Fruit fly (Drosophila melanogaster) whole organism, pupa: ENCODE results near the gene sNPF.

Experiments used
- CG10348 ChIP-seq: fragments of 200-800 bp; sonication (Bioruptor generic); IDR thresholded peaks from 2 replicates; pipeline ENCODE4 v1.3.6; 2022; ENCODE audit warnings: missing biosample characterization, missing genetic modification characterization
- CG12605 ChIP-seq: fragments of 200-800 bp; sonication (Bioruptor generic); IDR thresholded peaks from 2 replicates; pipeline ENCODE4 v1.3.6; 2022; ENCODE audit warnings: missing biosample characterization, missing genetic modification characterization
- CG13204 ChIP-seq: fragments of 200-800 bp; sonication (Bioruptor generic); optimal IDR thresholded peaks from 2 replicates; lab custom pipeline; 2018; ENCODE audit warnings: missing biosample characterization, mild to moderate bottlenecking, missing genetic modification characterization, moderate library complexity
- CG14655 ChIP-seq: fragments of 200-800 bp; sonication (Bioruptor generic); optimal IDR thresholded peaks from 3 replicates; lab custom pipeline; 2017; ENCODE audit warnings: mild to moderate bottlenecking, missing biosample characterization, missing genetic modification reagents, missing genetic modification characterization
- CG15710 ChIP-seq: fragments of 200-800 bp; sonication (Bioruptor generic); optimal IDR thresholded peaks from 2 replicates; lab custom pipeline; 2018; ENCODE audit warnings: missing biosample characterization, mild to moderate bottlenecking, missing genetic modification characterization, moderate library complexity
- CG17806 ChIP-seq: fragments of 200-800 bp; sonication (Bioruptor generic); optimal IDR thresholded peaks from 2 replicates; lab custom pipeline; 2018; ENCODE audit warnings: missing biosample characterization, mild to moderate bottlenecking, missing genetic modification characterization, moderate library complexity
- CG32121 ChIP-seq: fragments of 200-800 bp; sonication (Bioruptor generic); IDR thresholded peaks from 2 replicates; pipeline ENCODE4 v1.3.6; 2022; ENCODE audit warnings: missing biosample characterization, missing genetic modification characterization
- CG34367 ChIP-seq: fragments of 200-800 bp; sonication (Bioruptor generic); optimal IDR thresholded peaks from 2 replicates; lab custom pipeline; 2018; ENCODE audit warnings: missing biosample characterization, mild to moderate bottlenecking, missing genetic modification characterization
- CG4496 ChIP-seq: fragments of 200-800 bp; sonication (Bioruptor generic); IDR thresholded peaks from 3 replicates; pipeline ENCODE4 v1.3.6; 2022; ENCODE audit warnings: missing biosample characterization, missing genetic modification characterization
- CG8159 ChIP-seq: fragments of 200-800 bp; sonication (Bioruptor generic); optimal IDR thresholded peaks from 3 replicates; lab custom pipeline; 2018; ENCODE audit warnings: missing biosample characterization, mild to moderate bottlenecking, missing genetic modification characterization, moderate library complexity
- CG8301 ChIP-seq: fragments of 200-800 bp; sonication (Bioruptor generic); optimal IDR thresholded peaks from 2 replicates; lab custom pipeline; 2018; ENCODE audit warnings: missing biosample characterization, mild to moderate bottlenecking, missing genetic modification characterization
- CG9948 ChIP-seq: fragments of 200-800 bp; sonication (Bioruptor generic); optimal IDR thresholded peaks from 2 replicates; lab custom pipeline; 2018; ENCODE audit warnings: missing biosample characterization, mild to moderate bottlenecking, missing genetic modification characterization, moderate library complexity
- D1 ChIP-seq: fragments of 200-800 bp; sonication (Bioruptor generic); optimal IDR thresholded peaks from 2 replicates; lab custom pipeline; 2018; ENCODE audit warnings: missing biosample characterization, mild to moderate bottlenecking, missing genetic modification characterization, moderate library complexity
- EcR ChIP-seq: fragments of 200-800 bp; sonication (Bioruptor generic); optimal IDR thresholded peaks from 3 replicates; lab custom pipeline; 2019; ENCODE audit warnings: missing biosample characterization, missing genetic modification characterization, mild to moderate bottlenecking, moderate library complexity, missing genetic modification reagents
- Ets98B ChIP-seq: fragments of 200-800 bp; sonication (Bioruptor generic); IDR thresholded peaks from 2 replicates; pipeline ENCODE4 v1.3.6; 2022; ENCODE audit warnings: missing biosample characterization, missing genetic modification characterization
- Pif1A ChIP-seq: fragments of 200-800 bp; sonication (Bioruptor generic); optimal IDR thresholded peaks from 3 replicates; lab custom pipeline; 2016; ENCODE audit warnings: missing biosample characterization, missing genetic modification characterization
- Pif1B ChIP-seq: fragments of 200-800 bp; sonication (Bioruptor generic); optimal IDR thresholded peaks from 3 replicates; lab custom pipeline; 2016; ENCODE audit warnings: missing biosample characterization, missing genetic modification characterization
- Snoo ChIP-seq: fragments of 200-800 bp; sonication (Bioruptor generic); optimal IDR thresholded peaks from 3 replicates; lab custom pipeline; 2017; ENCODE audit warnings: missing biosample characterization, mild to moderate bottlenecking, missing genetic modification characterization, inconsistent platforms
- fd96Ca ChIP-seq: fragments of 200-800 bp; sonication (Bioruptor generic); IDR thresholded peaks from 3 replicates; pipeline ENCODE4 v1.3.6; 2022; ENCODE audit warnings: missing biosample characterization, missing genetic modification characterization
- gl ChIP-seq: fragments of 200-800 bp; sonication (Bioruptor generic); optimal IDR thresholded peaks from 2 replicates; lab custom pipeline; 2018; ENCODE audit warnings: missing biosample characterization, mild to moderate bottlenecking, missing genetic modification characterization
- rn ChIP-seq: fragments of 200-800 bp; sonication (Bioruptor generic); IDR thresholded peaks from 2 replicates; pipeline ENCODE4 v1.3.6; 2022; ENCODE audit warnings: missing biosample characterization, missing genetic modification characterization

sNPF gene

dm6 chr2L:20027382-20027919 is at the start of gene sNPF:
Gene sNPF, plus strand, starts transcription at chr2L:20027915.
- TF ChIP-seq CG34367 (tag; lab: Kevin White, UChicago) = peak; percentile 77
- TF ChIP-seq CG8301 (tag; lab: Kevin White, UChicago) = no peak
- peak; percentile 69 for TF ChIP-seq Pif1B (GFP tag; lab: Kevin White, UChicago)
- TF ChIP-seq CG9948 = no peak
- TF ChIP-seq CG12605 (GFP tag; lab: Robert Waterston, UW) = peak; percentile 50; the same call in 1 of the 2 replicates
- peak; percentile 20 for TF ChIP-seq gl
- no peak for TF ChIP-seq CG13204 (GFP tag; lab: Kevin White, UChicago)
- TF ChIP-seq Snoo (tag; lab: Kevin White, UChicago) = peak; percentile 36
- peak; percentile 77 for TF ChIP-seq CG8159 (tag; lab: Kevin White, UChicago)
- peak; percentile 49; the same call in 1 of the 2 replicates for TF ChIP-seq rn
- no peak for TF ChIP-seq CG17806 (tag; lab: Kevin White, UChicago)
- peak; percentile 79 for TF ChIP-seq CG14655 (GFP tag; lab: Kevin White, UChicago)
- peak; percentile 32 for TF ChIP-seq D1
- no peak for TF ChIP-seq Ets98B
- no peak for TF ChIP-seq CG4496 (GFP tag; lab: Robert Waterston, UW)
- TF ChIP-seq CG10348 (GFP tag; lab: Robert Waterston, UW) = no peak
- peak; percentile 83 for TF ChIP-seq CG15710 (tag; lab: Kevin White, UChicago)
- peak; percentile 57 for TF ChIP-seq Pif1A
- TF ChIP-seq, all 21 proteins: peak for 11

dm6 chr2L:19987875-19988665 is 39.6 kb upstream of the sNPF start:
- TF ChIP-seq CG15710 (tag; lab: Kevin White, UChicago) = no peak
- no peak for TF ChIP-seq CG8301 (tag; lab: Kevin White, UChicago)
- peak; percentile 45 for TF ChIP-seq CG14655 (GFP tag; lab: Kevin White, UChicago)
- TF ChIP-seq D1 = no peak
- no peak for TF ChIP-seq Pif1B (GFP tag; lab: Kevin White, UChicago)
- TF ChIP-seq CG12605 (GFP tag; lab: Robert Waterston, UW) = no peak
- TF ChIP-seq fd96Ca (GFP tag; lab: Robert Waterston, UW) = no peak
- TF ChIP-seq EcR (GFP tag; lab: Kevin White, UChicago) = no peak
- TF ChIP-seq CG8159 (tag; lab: Kevin White, UChicago) = no peak
- TF ChIP-seq CG34367 (tag; lab: Kevin White, UChicago) = no peak
- 0 out of 2 replicates have a peak, but pooled peaks have one; percentile 26 for TF ChIP-seq CG32121 (GFP tag; lab: Robert Waterston, UW)
- TF ChIP-seq CG9948 = no peak

- TF ChIP-seq CG10348 (GFP tag; lab: Robert Waterston, UW) (no peak), CG14655 (GFP tag; lab: Kevin White, UChicago) (peak; percentile 33), CG34367 (tag; lab: Kevin White, UChicago) (no peak), CG12605 (GFP tag; lab: Robert Waterston, UW) (no peak), D1 (no peak), CG15710 (tag; lab: Kevin White, UChicago) (peak; percentile 9), CG8159 (tag; lab: Kevin White, UChicago) (peak; percentile 27), rn (no peak), CG13204 (GFP tag; lab: Kevin White, UChicago) (no peak)
Observed at dm6 chr2L:19989658-19990362, 37.9 kb upstream of the sNPF start.

dm6 chr2L:19992427-19992998 is 35.2 kb upstream of the sNPF start:
- TF ChIP-seq gl (no peak), CG14655 (GFP tag; lab: Kevin White, UChicago) (no peak), CG17806 (tag; lab: Kevin White, UChicago) (no peak)

dm6 chr2L:19998139-19998538 is 29.6 kb upstream of the sNPF start:
- no peak for TF ChIP-seq CG14655 (GFP tag; lab: Kevin White, UChicago)
- TF ChIP-seq EcR (GFP tag; lab: Kevin White, UChicago) = no peak
- TF ChIP-seq Pif1A = no peak
- no peak for TF ChIP-seq CG17806 (tag; lab: Kevin White, UChicago)
- no peak for TF ChIP-seq CG10348 (GFP tag; lab: Robert Waterston, UW)
- TF ChIP-seq CG15710 (tag; lab: Kevin White, UChicago) = no peak

- TF ChIP-seq CG32121 (GFP tag; lab: Robert Waterston, UW) = no peak
- peak; percentile 15 for TF ChIP-seq Snoo (tag; lab: Kevin White, UChicago)
- peak; percentile 69 for TF ChIP-seq CG8159 (tag; lab: Kevin White, UChicago)
- TF ChIP-seq CG14655 (GFP tag; lab: Kevin White, UChicago) = peak; percentile 67
- TF ChIP-seq Pif1A = peak; percentile 42
- peak; percentile 63 for TF ChIP-seq CG9948
- TF ChIP-seq CG17806 (tag; lab: Kevin White, UChicago) = peak; percentile 48
- peak; percentile 57 for TF ChIP-seq CG15710 (tag; lab: Kevin White, UChicago)
- TF ChIP-seq fd96Ca (GFP tag; lab: Robert Waterston, UW) = no peak
- TF ChIP-seq Pif1B (GFP tag; lab: Kevin White, UChicago) = peak; percentile 48
- peak; percentile 43 for TF ChIP-seq CG8301 (tag; lab: Kevin White, UChicago)
- no peak for TF ChIP-seq D1
Observed at dm6 chr2L:20002086-20002485, 25.6 kb upstream of the sNPF start.
